Worm (Caenorhabditis elegans): ENCODE data around the gene T02B11.9.
"Not testable (repeated sequence)": the region's sequence is repeated elsewhere in the genome, so short reads cannot be mapped to it uniquely, and the experiment has no call there.

Gene T02B11.9

DNA sequence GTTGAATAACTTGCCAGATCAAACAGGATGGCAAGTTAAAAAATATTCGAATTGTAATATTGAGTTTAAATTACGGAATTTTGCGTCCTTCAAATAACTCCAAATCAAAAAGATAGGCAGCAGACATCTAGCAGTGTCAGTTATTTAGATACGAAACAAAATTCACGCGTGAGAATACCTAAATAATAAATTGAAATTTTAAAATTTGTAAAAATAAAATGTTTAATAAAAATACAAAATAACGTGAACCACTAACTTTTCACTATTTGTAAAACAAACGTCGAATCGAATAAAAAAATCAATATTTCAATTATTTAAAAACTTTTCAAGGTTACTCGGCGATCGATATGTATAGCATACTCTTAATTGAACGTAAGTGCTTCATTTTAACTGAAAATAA is at the start of gene T02B11.9:
T02B11.9 (plus strand) TSS at position 301 of the 400 bp plus-strand sequence.
- TF ChIP-seq med-1 (GFP tag; optimal IDR thresholded peaks at IDR 0.05; ENCODE audit: insufficient read depth): no peak
- TF ChIP-seq cog-1 (tag; optimal IDR thresholded peaks at IDR 0.05): no peak

DNA sequence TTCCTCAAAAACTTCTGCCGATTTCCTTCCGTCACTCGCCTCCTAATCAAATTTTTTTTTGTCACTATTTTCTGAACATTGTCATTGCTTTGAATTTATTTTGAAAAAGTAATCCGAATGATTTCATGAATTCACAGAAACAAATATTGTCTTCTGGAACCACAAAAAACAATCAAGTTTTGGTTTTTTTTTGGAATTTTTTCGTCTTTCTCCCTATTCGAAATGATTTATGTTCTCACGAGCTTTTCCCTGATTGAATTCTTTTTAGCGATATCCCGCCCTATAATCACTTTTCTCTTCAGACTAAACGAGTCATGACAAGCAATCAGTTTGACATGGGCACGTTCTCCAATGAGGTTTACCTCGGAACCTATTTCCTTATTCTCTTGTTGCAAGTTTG is 42.7 kb upstream of the T02B11.9 start, which contains the start of gene F41H8.1:
F41H8.1 (plus strand) TSS at position 301 of the 400 bp plus-strand sequence.
- TF ChIP-seq flt-1 (GFP tag; IDR thresholded peaks at IDR 0.05) (no peak), cog-1 (tag; optimal IDR thresholded peaks at IDR 0.05) (no peak), tab-1 (GFP tag; IDR thresholded peaks at IDR 0.05) (no peak), ref-1 (GFP tag; conservative IDR thresholded peaks at IDR 0.05) (no peak), ztf-29 (GFP tag; IDR thresholded peaks at IDR 0.05) (no peak), ztf-23 (GFP tag; IDR thresholded peaks at IDR 0.05) (no peak), med-1 (GFP tag; optimal IDR thresholded peaks at IDR 0.05; ENCODE audit: insufficient read depth) (no peak), klf-2 (GFP tag; conservative IDR thresholded peaks at IDR 0.05) (no peak), T22C8.4 (GFP tag; IDR thresholded peaks at IDR 0.05) (no peak)

DNA sequence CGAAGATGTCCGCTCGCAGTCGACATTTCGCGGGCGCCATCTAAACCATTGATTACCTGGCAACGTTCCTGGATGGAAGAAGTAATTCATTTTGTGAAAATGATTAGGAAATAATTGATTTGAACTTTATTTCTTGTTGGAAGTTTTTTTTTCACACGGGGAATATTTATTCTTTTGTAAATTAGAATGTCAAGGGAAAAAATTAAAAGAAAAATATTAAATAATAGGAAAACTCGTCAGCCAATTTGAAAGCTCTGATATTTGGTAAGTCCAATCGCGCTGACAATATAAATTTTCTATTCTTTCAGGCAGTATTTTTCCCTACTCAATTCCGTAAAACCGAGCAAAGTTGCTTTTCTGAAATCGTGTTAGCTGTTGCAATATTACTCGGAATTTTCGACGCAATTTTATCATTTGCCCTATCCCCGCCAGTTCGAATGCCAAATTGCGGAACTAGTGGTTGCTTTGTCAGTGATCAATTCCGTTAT is 37.0 kb upstream of the T02B11.9 start, which contains the start of the genes K09C6.7 and K09C6.10:
K09C6.7 (minus strand) TSS at position 101 of the 488 bp plus-strand sequence.
K09C6.10 (plus strand) TSS at position 438 of the 488 bp plus-strand sequence.
- not testable (repeated sequence) for TF ChIP-seq ztf-29 (GFP tag; IDR thresholded peaks at IDR 0.05); klf-2 (GFP tag; conservative IDR thresholded peaks at IDR 0.05); ztf-23 (GFP tag; IDR thresholded peaks at IDR 0.05)

DNA sequence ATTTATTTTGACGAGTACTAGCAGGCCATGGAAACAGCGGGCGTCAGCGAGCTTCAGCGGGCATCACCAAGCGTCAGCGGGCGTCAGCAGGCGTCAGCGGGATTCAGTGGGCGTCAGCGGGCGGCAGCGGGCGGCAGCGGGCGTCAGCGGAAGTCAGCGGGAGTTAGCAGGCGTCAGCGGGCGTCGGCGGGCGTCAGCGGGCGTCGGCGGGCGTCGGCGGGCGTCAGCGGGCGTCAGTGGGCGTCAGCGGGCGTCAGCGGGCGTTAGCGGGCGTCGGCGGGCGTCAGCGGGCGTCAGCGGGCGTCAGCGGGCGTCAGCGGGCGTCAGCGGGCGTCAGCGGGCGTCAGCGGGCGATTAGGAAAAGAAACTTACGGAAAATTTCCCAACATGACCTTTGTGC is 33.4 kb upstream of the T02B11.9 start:
- TF ChIP-seq tab-1 (GFP tag; IDR thresholded peaks at IDR 0.05): no peak
- TF ChIP-seq med-1 (GFP tag; optimal IDR thresholded peaks at IDR 0.05; ENCODE audit: insufficient read depth): no peak
- no peak for TF ChIP-seq cog-1 (tag; optimal IDR thresholded peaks at IDR 0.05)
- no peak for TF ChIP-seq flt-1 (GFP tag; IDR thresholded peaks at IDR 0.05)
- no peak for TF ChIP-seq ztf-23 (GFP tag; IDR thresholded peaks at IDR 0.05)
- no peak for TF ChIP-seq klf-2 (GFP tag; conservative IDR thresholded peaks at IDR 0.05)
- TF ChIP-seq ztf-29 (GFP tag; IDR thresholded peaks at IDR 0.05): no peak
- no peak for TF ChIP-seq T22C8.4 (GFP tag; IDR thresholded peaks at IDR 0.05)
- no peak for TF ChIP-seq ref-1 (GFP tag; conservative IDR thresholded peaks at IDR 0.05)

DNA sequence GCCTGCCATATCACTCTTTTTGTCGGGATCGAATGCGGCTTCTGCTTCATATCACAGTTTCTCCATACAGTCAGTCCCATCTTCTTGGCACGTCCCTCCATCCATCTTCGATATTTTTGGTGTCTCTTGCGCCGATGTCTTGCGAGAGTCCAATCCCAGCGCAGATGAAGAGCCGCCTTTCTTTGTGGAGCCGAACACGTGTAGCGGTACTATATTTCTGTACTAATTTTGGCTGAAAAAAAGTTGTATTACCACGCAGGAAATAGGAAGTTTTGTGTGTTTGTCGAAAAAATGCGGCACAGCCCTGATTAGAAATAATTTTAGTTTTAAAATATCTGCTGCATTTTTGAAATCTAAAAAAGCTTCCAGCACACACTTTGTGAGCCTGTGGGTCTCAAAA is 32.9 kb upstream of the T02B11.9 start, which contains the start of gene K09C6.8:
K09C6.8 (minus strand) TSS at position 101 of the 400 bp plus-strand sequence.
- not testable (repeated sequence) for TF ChIP-seq med-1 (GFP tag; optimal IDR thresholded peaks at IDR 0.05; ENCODE audit: insufficient read depth); ref-1 (GFP tag; conservative IDR thresholded peaks at IDR 0.05); klf-2 (GFP tag; conservative IDR thresholded peaks at IDR 0.05)

DNA sequence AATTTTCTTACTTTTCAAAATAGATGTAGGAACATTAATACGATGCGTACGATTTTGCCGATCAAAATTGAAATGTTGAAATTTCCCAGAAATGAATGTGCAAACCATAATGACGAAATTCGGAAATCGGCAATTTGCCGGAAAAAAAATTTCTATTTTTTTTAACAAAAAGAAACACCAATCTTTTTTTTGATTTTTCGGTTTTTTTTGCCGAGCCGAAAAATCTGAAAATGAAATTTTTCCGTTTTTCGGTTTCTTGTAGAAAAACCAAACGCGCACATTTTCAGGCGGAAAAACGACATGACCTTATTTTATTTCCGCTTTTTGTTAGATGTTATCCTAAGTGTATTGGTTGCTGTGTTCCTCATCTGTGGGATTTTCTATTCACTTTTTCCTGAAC is 28.5 kb upstream of the T02B11.9 start, which contains the start of gene srbc-13:
srbc-13 (plus strand) TSS at position 301 of the 400 bp plus-strand sequence.
- TF ChIP-seq ref-1 (GFP tag; conservative IDR thresholded peaks at IDR 0.05) (no peak), med-1 (GFP tag; optimal IDR thresholded peaks at IDR 0.05; ENCODE audit: insufficient read depth) (no peak), ztf-23 (GFP tag; IDR thresholded peaks at IDR 0.05) (no peak), klf-2 (GFP tag; conservative IDR thresholded peaks at IDR 0.05) (no peak), tab-1 (GFP tag; IDR thresholded peaks at IDR 0.05) (no peak), ztf-29 (GFP tag; IDR thresholded peaks at IDR 0.05) (no peak)

DNA sequence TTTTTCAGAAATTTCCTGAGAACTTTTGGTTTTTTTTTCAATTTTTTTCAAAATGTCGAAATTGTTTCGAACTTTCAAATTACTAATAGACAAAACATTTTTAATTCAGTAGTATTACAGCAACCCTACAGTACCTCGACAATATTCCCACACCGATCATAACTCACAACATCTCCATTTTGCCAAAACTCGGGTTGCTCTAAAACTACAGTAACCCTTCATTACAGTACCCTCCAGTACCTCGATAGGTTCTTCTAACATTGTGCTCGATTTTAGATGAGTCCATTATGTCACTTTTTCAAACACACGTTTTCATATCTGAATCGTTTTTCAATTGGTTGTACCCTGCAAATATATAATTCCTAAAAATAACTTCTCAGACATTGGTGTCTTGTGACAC is 27.0 kb upstream of the T02B11.9 start:
- TF ChIP-seq med-1 (GFP tag; optimal IDR thresholded peaks at IDR 0.05; ENCODE audit: insufficient read depth) (no peak), klf-2 (GFP tag; conservative IDR thresholded peaks at IDR 0.05) (no peak), ref-1 (GFP tag; conservative IDR thresholded peaks at IDR 0.05) (no peak), ztf-29 (GFP tag; IDR thresholded peaks at IDR 0.05) (no peak), T22C8.4 (GFP tag; IDR thresholded peaks at IDR 0.05) (no peak), flt-1 (GFP tag; IDR thresholded peaks at IDR 0.05) (no peak), tab-1 (GFP tag; IDR thresholded peaks at IDR 0.05) (no peak), cog-1 (tag; optimal IDR thresholded peaks at IDR 0.05) (no peak), ztf-23 (GFP tag; IDR thresholded peaks at IDR 0.05) (no peak)

DNA sequence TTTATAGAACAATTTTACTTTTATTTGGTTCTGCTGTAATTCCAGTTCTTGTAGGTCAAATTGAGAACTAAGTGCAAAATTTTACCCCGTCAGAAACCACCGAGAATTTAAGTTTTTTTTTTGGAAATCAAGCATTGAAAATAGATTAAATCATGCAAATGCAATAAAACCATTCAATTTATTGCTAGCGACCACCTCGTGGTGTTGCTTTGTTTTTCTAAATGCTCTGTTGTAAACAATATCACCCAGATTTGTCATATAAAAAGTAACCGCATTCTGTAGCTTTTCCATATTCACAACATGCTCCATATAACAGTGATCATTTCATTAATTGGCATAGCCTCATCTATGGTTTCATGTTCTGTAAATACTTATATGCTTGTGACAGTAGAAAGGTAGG is 26.5 kb upstream of the T02B11.9 start, which contains the start of gene srbc-12:
srbc-12 (plus strand) TSS at position 301 of the 400 bp plus-strand sequence.
- TF ChIP-seq ref-1 (GFP tag; conservative IDR thresholded peaks at IDR 0.05) (no peak), klf-2 (GFP tag; conservative IDR thresholded peaks at IDR 0.05) (no peak), cog-1 (tag; optimal IDR thresholded peaks at IDR 0.05) (no peak), ztf-23 (GFP tag; IDR thresholded peaks at IDR 0.05) (no peak), tab-1 (GFP tag; IDR thresholded peaks at IDR 0.05) (no peak), med-1 (GFP tag; optimal IDR thresholded peaks at IDR 0.05; ENCODE audit: insufficient read depth) (no peak), T22C8.4 (GFP tag; IDR thresholded peaks at IDR 0.05) (no peak), ztf-29 (GFP tag; IDR thresholded peaks at IDR 0.05) (no peak), flt-1 (GFP tag; IDR thresholded peaks at IDR 0.05) (no peak)

DNA sequence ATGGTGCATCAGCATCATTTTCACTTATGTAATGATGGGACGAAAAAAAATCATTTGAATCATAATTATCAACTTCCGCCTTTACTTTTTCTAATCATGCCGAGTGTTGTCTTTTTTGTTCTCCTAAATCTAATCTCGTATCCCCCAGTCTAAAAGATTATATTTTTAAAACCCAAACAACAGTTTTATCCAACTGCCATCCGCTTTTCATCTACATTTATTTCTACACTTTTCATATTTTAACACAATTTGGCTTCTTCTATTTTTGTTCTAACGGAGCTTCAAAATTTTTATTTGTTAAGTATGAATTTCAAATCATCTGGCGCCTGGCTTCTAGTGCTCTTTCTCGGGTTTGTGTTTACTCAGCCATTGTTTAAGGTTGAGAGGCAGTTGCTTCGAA is 23.9 kb upstream of the T02B11.9 start, which contains the start of gene K09C6.3:
K09C6.3 (plus strand) TSS at position 301 of the 400 bp plus-strand sequence.
- TF ChIP-seq ztf-29 (GFP tag; IDR thresholded peaks at IDR 0.05) (no peak), tab-1 (GFP tag; IDR thresholded peaks at IDR 0.05) (no peak)

DNA sequence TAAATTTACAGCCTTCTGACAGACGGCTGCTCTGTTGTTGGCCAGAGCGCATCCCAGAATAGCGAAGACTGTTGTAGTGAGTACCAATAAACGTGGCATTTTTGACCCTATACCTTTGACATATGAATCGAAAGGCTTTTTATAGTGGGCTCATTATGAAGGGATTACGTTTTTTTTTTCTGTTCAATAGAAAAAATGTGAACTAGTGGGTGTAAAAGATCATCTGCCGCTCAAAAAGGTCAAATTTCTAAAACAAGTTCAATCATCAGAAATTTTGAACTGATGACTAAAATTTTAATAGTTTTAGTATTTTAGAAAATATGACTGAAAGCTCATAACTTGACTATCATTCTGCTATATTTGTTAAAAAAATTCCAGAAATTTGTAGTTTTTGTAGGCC is 21.1 kb upstream of the T02B11.9 start, which contains the start of gene K09C6.9:
K09C6.9 (minus strand) TSS at position 101 of the 400 bp plus-strand sequence.
- TF ChIP-seq cog-1 (tag; optimal IDR thresholded peaks at IDR 0.05): no peak
- no peak for TF ChIP-seq ztf-29 (GFP tag; IDR thresholded peaks at IDR 0.05)
- TF ChIP-seq ref-1 (GFP tag; conservative IDR thresholded peaks at IDR 0.05): no peak
- TF ChIP-seq klf-2 (GFP tag; conservative IDR thresholded peaks at IDR 0.05): no peak
- no peak for TF ChIP-seq ztf-23 (GFP tag; IDR thresholded peaks at IDR 0.05)
